Worm (Caenorhabditis elegans): Measurements from ENCODE around the gene srlf-33.

ce11 chrIV:11955592-11955991 lies 30.3 kb upstream of the srlf-33 start:
- no peak for TF ChIP-seq ceh-82 (tag; optimal IDR thresholded peaks at IDR 0.05)
- no peak for TF ChIP-seq nhr-77 (tag; optimal IDR thresholded peaks at IDR 0.05)
- TF ChIP-seq unc-62 (GFP tag; optimal IDR thresholded peaks at IDR 0.05), result no peak
- peak; percentile 77 for TF ChIP-seq lin-13 (GFP tag; optimal IDR thresholded peaks at IDR 0.05)
- peak; percentile 37 for TF ChIP-seq sem-4 (tag; optimal IDR thresholded peaks at IDR 0.05)
- TF ChIP-seq nhr-23 (tag; optimal IDR thresholded peaks at IDR 0.05), result no peak
- no peak for TF ChIP-seq nhr-237 (tag; optimal IDR thresholded peaks at IDR 0.05)
- no peak for TF ChIP-seq elt-3 (tag; optimal IDR thresholded peaks at IDR 0.05)
- peak; percentile 76 for TF ChIP-seq fos-1 (tag; optimal IDR thresholded peaks at IDR 0.05)
- no peak for TF ChIP-seq dmd-4 (tag; optimal IDR thresholded peaks at IDR 0.05)
- no peak for TF ChIP-seq egl-27 (tag; optimal IDR thresholded peaks at IDR 0.05)
- no peak for TF ChIP-seq nhr-25 (tag; optimal IDR thresholded peaks at IDR 0.05)
- TF ChIP-seq blmp-1 (tag; optimal IDR thresholded peaks at IDR 0.05; ENCODE audit: insufficient read depth), result peak; percentile 53
